Worm (Caenorhabditis elegans) whole organism, L2 larva: ENCODE measurements around the gene grd-1.

ENCODE experiments used
- C34F6.9 ChIP-seq: fragments of 150-350 bp; optimal IDR thresholded peaks from 2 replicates; lab custom pipeline; 2014; ENCODE audit warnings: missing biosample characterization, missing genetic modification characterization
- R02D3.7 ChIP-seq: fragments of 150-350 bp; optimal IDR thresholded peaks from 2 replicates; lab custom pipeline; 2014; ENCODE audit warnings: missing biosample characterization, missing genetic modification characterization
- alr-1 ChIP-seq: fragments of 150-350 bp; optimal IDR thresholded peaks from 2 replicates; lab custom pipeline; 2014; ENCODE audit warnings: missing biosample characterization, missing genetic modification characterization
- aly-2 ChIP-seq: fragments of 150-350 bp; optimal IDR thresholded peaks from 2 replicates; lab custom pipeline; 2014; ENCODE audit warnings: missing biosample characterization, missing genetic modification characterization
- ceh-16 ChIP-seq: fragments of 150-350 bp; optimal IDR thresholded peaks from 2 replicates; lab custom pipeline; 2014; ENCODE audit warnings: missing biosample characterization, missing genetic modification characterization
- ceh-82 ChIP-seq: fragments of 150-350 bp; optimal IDR thresholded peaks from 2 replicates; lab custom pipeline; 2014; ENCODE audit warnings: missing biosample characterization, missing genetic modification characterization
- crh-2 ChIP-seq: sonication (generic microtip); optimal IDR thresholded peaks from 2 replicates; lab custom pipeline; 2017; ENCODE audit warnings: missing biosample characterization, missing genetic modification characterization
- dmd-4 ChIP-seq: sonication (generic microtip); optimal IDR thresholded peaks from 2 replicates; lab custom pipeline; 2017; ENCODE audit warnings: missing biosample characterization, missing genetic modification characterization
- egl-27 ChIP-seq: sonication (generic microtip); optimal IDR thresholded peaks from 3 replicates; lab custom pipeline; 2017; ENCODE audit warnings: missing biosample characterization, missing genetic modification reagents, missing genetic modification characterization
- elt-3 ChIP-seq: sonication (generic microtip); optimal IDR thresholded peaks from 2 replicates; lab custom pipeline; 2017; ENCODE audit warnings: missing biosample characterization, missing genetic modification characterization
- fos-1 ChIP-seq: fragments of 150-350 bp; optimal IDR thresholded peaks from 2 replicates; lab custom pipeline; 2014; ENCODE audit warnings: missing biosample characterization, missing genetic modification characterization
- lin-11 ChIP-seq: fragments of 150-350 bp; sonication (generic microtip); optimal IDR thresholded peaks from 2 replicates; lab custom pipeline; 2014; ENCODE audit warnings: missing biosample characterization, missing genetic modification characterization, inconsistent platforms, mixed read lengths
- lin-13 ChIP-seq: fragments of 150-350 bp; optimal IDR thresholded peaks from 2 replicates; lab custom pipeline; 2014; ENCODE audit warnings: missing biosample characterization, missing genetic modification reagents, missing genetic modification characterization
- lin-39 ChIP-seq: fragments of 150-350 bp; optimal IDR thresholded peaks from 2 replicates; lab custom pipeline; 2014; ENCODE audit warnings: missing biosample characterization, missing genetic modification reagents, missing genetic modification characterization
- lsy-2 ChIP-seq, 2 experiments: fragments of 150-350 bp in 1 of 2; sonication (generic microtip) in 1 of 2; optimal IDR thresholded peaks; 2 replicates each; lab custom pipeline; 2014 to 2017; ENCODE audit warnings: missing biosample characterization in 2 of 2, missing genetic modification characterization in 2 of 2
- mab-5 ChIP-seq: fragments of 150-350 bp; optimal IDR thresholded peaks from 2 replicates; lab custom pipeline; 2014; ENCODE audit warnings: missing biosample characterization, missing genetic modification characterization
- mbf-1 ChIP-seq: sonication (generic microtip); optimal IDR thresholded peaks from 2 replicates; lab custom pipeline; 2017; ENCODE audit warnings: missing biosample characterization, missing genetic modification characterization
- nhr-11 ChIP-seq: fragments of 150-350 bp; optimal IDR thresholded peaks from 2 replicates; lab custom pipeline; 2014; ENCODE audit warnings: missing biosample characterization, missing genetic modification characterization
- nhr-12 ChIP-seq: fragments of 150-350 bp; optimal IDR thresholded peaks from 2 replicates; lab custom pipeline; 2014; ENCODE audit warnings: missing biosample characterization, missing genetic modification characterization
- nhr-129 ChIP-seq: fragments of 150-350 bp; optimal IDR thresholded peaks from 2 replicates; lab custom pipeline; 2014; ENCODE audit warnings: missing biosample characterization, missing genetic modification characterization
- nhr-21 ChIP-seq: fragments of 150-350 bp; optimal IDR thresholded peaks from 2 replicates; lab custom pipeline; 2014; ENCODE audit warnings: missing biosample characterization, missing genetic modification characterization
- nhr-23 ChIP-seq: fragments of 150-350 bp; optimal IDR thresholded peaks from 2 replicates; lab custom pipeline; 2014; ENCODE audit warnings: missing biosample characterization, missing genetic modification reagents, missing genetic modification characterization
- nhr-25 ChIP-seq: fragments of 150-350 bp; sonication (generic microtip); optimal IDR thresholded peaks from 3 replicates; lab custom pipeline; 2014; ENCODE audit warnings: missing biosample characterization, missing genetic modification characterization
- nhr-6 ChIP-seq: fragments of 150-350 bp; optimal IDR thresholded peaks from 2 replicates; lab custom pipeline; 2014; ENCODE audit warnings: missing biosample characterization, missing genetic modification characterization
- nhr-77 ChIP-seq: fragments of 150-350 bp; optimal IDR thresholded peaks from 2 replicates; lab custom pipeline; 2014; ENCODE audit warnings: missing biosample characterization, missing genetic modification characterization
- peb-1 ChIP-seq: fragments of 150-350 bp; optimal IDR thresholded peaks from 2 replicates; lab custom pipeline; 2014; ENCODE audit warnings: missing biosample characterization, missing genetic modification characterization
- sem-4 ChIP-seq: fragments of 150-350 bp; optimal IDR thresholded peaks from 2 replicates; lab custom pipeline; 2014; ENCODE audit warnings: missing biosample characterization, missing genetic modification reagents, missing genetic modification characterization
- skn-1 ChIP-seq: sonication (generic microtip); optimal IDR thresholded peaks from 2 replicates; lab custom pipeline; 2017; ENCODE audit warnings: missing biosample characterization, missing genetic modification characterization
- sma-3 ChIP-seq: sonication (generic microtip); optimal IDR thresholded peaks from 2 replicates; lab custom pipeline; 2016; ENCODE audit warnings: missing genetic modification reagents, missing genetic modification characterization, missing compliant biosample characterization
- sma-9 ChIP-seq, 2 experiments: fragments of 150-350 bp in 1 of 2; sonication (generic microtip) in 1 of 2; optimal IDR thresholded peaks; 2 replicates each; lab custom pipeline; 2014 to 2016; ENCODE audit warnings: missing genetic modification characterization in 2 of 2, mild to moderate bottlenecking in 1 of 2, missing biosample characterization in 1 of 2, missing compliant biosample characterization in 1 of 2, missing genetic modification reagents in 1 of 2, moderate library complexity in 1 of 2
- snpc-4 ChIP-seq: fragments of 150-350 bp; optimal IDR thresholded peaks from 2 replicates; lab custom pipeline; 2014; ENCODE audit warnings: missing biosample characterization, missing genetic modification characterization
- unc-39 ChIP-seq: fragments of 150-350 bp; optimal IDR thresholded peaks from 2 replicates; lab custom pipeline; 2014; ENCODE audit warnings: missing biosample characterization, missing genetic modification characterization
- unc-55 ChIP-seq: fragments of 150-350 bp; sonication (generic microtip); optimal IDR thresholded peaks from 3 replicates; lab custom pipeline; 2014; ENCODE audit warnings: missing biosample characterization, missing genetic modification reagents, missing genetic modification characterization
- unc-62 ChIP-seq: fragments of 150-350 bp; optimal IDR thresholded peaks from 2 replicates; lab custom pipeline; 2014; ENCODE audit warnings: missing biosample characterization, missing genetic modification reagents, missing genetic modification characterization
- zag-1 ChIP-seq: fragments of 150-350 bp; optimal IDR thresholded peaks from 2 replicates; lab custom pipeline; 2014; ENCODE audit warnings: missing biosample characterization, missing genetic modification characterization
- ztf-1 ChIP-seq: fragments of 200-800 bp; sonication (Bioruptor generic); conservative IDR thresholded peaks from 2 replicates; pipeline ENCODE4 v1.3.6; 2022; ENCODE audit warnings: missing genetic modification characterization, missing compliant biosample characterization
- ztf-11 ChIP-seq: sonication (generic microtip); optimal IDR thresholded peaks from 2 replicates; lab custom pipeline; 2017; ENCODE audit warnings: missing biosample characterization, missing genetic modification characterization
- ztf-4 ChIP-seq: fragments of 150-350 bp; optimal IDR thresholded peaks from 2 replicates; lab custom pipeline; 2014; ENCODE audit warnings: missing biosample characterization, missing genetic modification characterization

grd-1 gene

ce11 chrX:11079667-11080066, 29.6 kb upstream of the grd-1 start, which contains the start of gene W04G3.13:
W04G3.13 (minus strand) TSS chrX:11079767.
- no peak for TF ChIP-seq ztf-11 (tag; lab: Kevin White, UChicago)
- no peak for TF ChIP-seq sma-9 (GFP tag; optimal IDR thresholded peaks at IDR 0.05; lab: Kevin White, UChicago)
- no peak for TF ChIP-seq sma-9 (tag; optimal IDR thresholded peaks at IDR 0.05; lab: Kevin White, UChicago)
- TF ChIP-seq ztf-1, result no peak
- TF ChIP-seq sem-4 (tag; lab: Kevin White, UChicago), result no peak

- peak; percentile 43 for TF ChIP-seq nhr-129 (tag; lab: Kevin White, UChicago)
- TF ChIP-seq nhr-12, result no peak
- peak; percentile 15 for TF ChIP-seq C34F6.9 (tag; lab: Kevin White, UChicago)
- TF ChIP-seq unc-39, result no peak
- peak; percentile 44 for TF ChIP-seq crh-2 (tag; lab: Kevin White, UChicago)
Observed at ce11 chrX:11080170-11080728, 29.0 kb upstream of the grd-1 start, which contains the start of gene sulp-7. sulp-7 (plus strand) TSS chrX:11080678.

- no peak for TF ChIP-seq lin-39 (tag; lab: Kevin White, UChicago)
- no peak for TF ChIP-seq zag-1 (tag; lab: Kevin White, UChicago)
- TF ChIP-seq skn-1 (tag; lab: Kevin White, UChicago), result no peak
- TF ChIP-seq ceh-16 (tag; lab: Kevin White, UChicago), result no peak
- no peak for TF ChIP-seq mbf-1 (tag; lab: Kevin White, UChicago)
- TF ChIP-seq lin-13 (GFP tag; lab: Kevin White, UChicago), result no peak
- no peak for TF ChIP-seq R02D3.7 (tag; lab: Kevin White, UChicago)
- TF ChIP-seq nhr-6 (tag; lab: Kevin White, UChicago), result no peak
- no peak for TF ChIP-seq nhr-129 (tag; lab: Kevin White, UChicago)
- no peak for TF ChIP-seq aly-2 (tag; lab: Kevin White, UChicago)
- TF ChIP-seq nhr-77 (tag; lab: Kevin White, UChicago), result no peak
- no peak for TF ChIP-seq sma-3 (GFP tag; lab: Kevin White, UChicago)
- no peak for TF ChIP-seq unc-55 (GFP tag; lab: Kevin White, UChicago)
- no peak for TF ChIP-seq egl-27 (tag; lab: Kevin White, UChicago)
- TF ChIP-seq nhr-12, result no peak
- TF ChIP-seq elt-3 (tag; lab: Kevin White, UChicago), result no peak
- no peak for TF ChIP-seq ceh-82 (tag; lab: Kevin White, UChicago)
- TF ChIP-seq unc-62 (GFP tag; lab: Kevin White, UChicago), result no peak
- TF ChIP-seq dmd-4 (tag; lab: Kevin White, UChicago), result no peak
- no peak for TF ChIP-seq unc-39
Observed at ce11 chrX:11085162-11085561, 24.1 kb upstream of the grd-1 start, which contains the start of gene W04G3.7. W04G3.7 (minus strand) TSS chrX:11085262.

ce11 chrX:11088952-11089351, 20.3 kb upstream of the grd-1 start, which contains the start of gene W04G3.11:
W04G3.11 (plus strand) TSS chrX:11089195.
- TF ChIP-seq ztf-4 (tag; lab: Kevin White, UChicago) (no peak), fos-1 (tag; lab: Kevin White, UChicago) (no peak), nhr-12 (no peak), mab-5 (tag; lab: Kevin White, UChicago) (no peak), C34F6.9 (tag; lab: Kevin White, UChicago) (no peak), ceh-16 (tag; lab: Kevin White, UChicago) (no peak), nhr-23 (tag; lab: Kevin White, UChicago) (no peak), peb-1 (tag; lab: Kevin White, UChicago) (no peak)

ce11 chrX:11093985-11094593, 15.2 kb upstream of the grd-1 start:
- TF ChIP-seq lin-13 (GFP tag; lab: Kevin White, UChicago) (peak; percentile 99), nhr-11 (tag; lab: Kevin White, UChicago) (peak; percentile 85), nhr-129 (tag; lab: Kevin White, UChicago) (peak; percentile 100), lin-11 (peak; percentile 100), nhr-12 (peak; percentile 75), alr-1 (tag; lab: Kevin White, UChicago) (peak; percentile 61), nhr-77 (tag; lab: Kevin White, UChicago) (peak; percentile 100), mbf-1 (tag; lab: Kevin White, UChicago) (peak; percentile 82), C34F6.9 (tag; lab: Kevin White, UChicago) (peak; percentile 100), zag-1 (tag; lab: Kevin White, UChicago) (peak; percentile 100), lsy-2 (tag; optimal IDR thresholded peaks at IDR 0.05; lab: Kevin White, UChicago) (peak; percentile 97 to 98), nhr-21 (peak; percentile 100), unc-39 (peak; percentile 98), nhr-25 (tag; lab: Kevin White, UChicago) (peak; percentile 99), ztf-1 (peak; percentile 93; the same call in 1 of the 2 replicates), crh-2 (tag; lab: Kevin White, UChicago) (peak; percentile 100), unc-55 (GFP tag; lab: Kevin White, UChicago) (peak; percentile 100), lin-39 (tag; lab: Kevin White, UChicago) (peak; percentile 100), nhr-6 (tag; lab: Kevin White, UChicago) (peak; percentile 99), peb-1 (tag; lab: Kevin White, UChicago) (peak; percentile 26), sma-3 (GFP tag; lab: Kevin White, UChicago) (peak; percentile 100), egl-27 (tag; lab: Kevin White, UChicago) (peak; percentile 100), snpc-4 (tag; lab: Kevin White, UChicago) (peak; percentile 94), skn-1 (tag; lab: Kevin White, UChicago) (peak; percentile 93), unc-62 (GFP tag; lab: Kevin White, UChicago) (peak; percentile 99), ceh-16 (tag; lab: Kevin White, UChicago) (peak; percentile 95), ztf-11 (tag; lab: Kevin White, UChicago) (peak; percentile 84), elt-3 (tag; lab: Kevin White, UChicago) (peak; percentile 100), fos-1 (tag; lab: Kevin White, UChicago) (peak; percentile 100), R02D3.7 (tag; lab: Kevin White, UChicago) (peak; percentile 89)
